Fruit fly (Drosophila melanogaster) whole organism, embryonic: ENCODE results near the gene MTF-1.
A peak's percentile ranks its signal among the peaks of the same experiment; 100 is the strongest.

Source experiments
- Abd-B ChIP-seq: fragments of 200-800 bp; sonication (Bioruptor generic); optimal IDR thresholded peaks from 2 replicates; lab custom pipeline; 2018; ENCODE audit warnings: missing biosample characterization, mild to moderate bottlenecking, missing genetic modification characterization, moderate library complexity
- Adf1 ChIP-seq: fragments of 200-800 bp; sonication (Bioruptor generic); IDR thresholded peaks from 2 replicates; pipeline ENCODE4 v1.3.6; 2022; ENCODE audit warnings: missing biosample characterization, missing genetic modification characterization
- Atf-2 ChIP-seq: fragments of 200-800 bp; sonication (Bioruptor generic); optimal IDR thresholded peaks from 2 replicates; lab custom pipeline; 2016; ENCODE audit warnings: missing biosample characterization, missing genetic modification characterization
- CG10209 ChIP-seq: fragments of 200-800 bp; sonication (Bioruptor generic); optimal IDR thresholded peaks from 3 replicates; lab custom pipeline; 2017; ENCODE audit warnings: missing biosample characterization, mild to moderate bottlenecking, missing genetic modification characterization, missing genetic modification reagents
- CG1024 ChIP-seq: fragments of 200-800 bp; sonication (Bioruptor generic); IDR thresholded peaks from 2 replicates; pipeline ENCODE4 v1.3.6; 2022; ENCODE audit warnings: missing biosample characterization, missing genetic modification characterization
- CG11398 ChIP-seq: fragments of 200-800 bp; sonication (Bioruptor generic); optimal IDR thresholded peaks from 2 replicates; lab custom pipeline; 2016; ENCODE audit warnings: missing biosample characterization, missing genetic modification characterization
- CG11560 ChIP-seq: fragments of 200-800 bp; sonication (Bioruptor generic); IDR thresholded peaks from 3 replicates; pipeline ENCODE4 v1.3.6; 2022; ENCODE audit warnings: missing biosample characterization, missing genetic modification characterization
- CG12942 ChIP-seq: fragments of 200-800 bp; sonication (Bioruptor generic); optimal IDR thresholded peaks from 3 replicates; lab custom pipeline; 2016; ENCODE audit warnings: missing biosample characterization, missing genetic modification characterization
- CG13624 ChIP-seq: fragments of 200-800 bp; sonication (Bioruptor generic); optimal IDR thresholded peaks from 2 replicates; lab custom pipeline; 2016; ENCODE audit warnings: missing biosample characterization, missing genetic modification characterization
- CG1529 ChIP-seq: fragments of 200-800 bp; sonication (Bioruptor generic); optimal IDR thresholded peaks from 3 replicates; lab custom pipeline; 2018; ENCODE audit warnings: missing biosample characterization, missing genetic modification characterization
- CG15696 ChIP-seq: fragments of 200-800 bp; sonication (Bioruptor generic); optimal IDR thresholded peaks from 2 replicates; lab custom pipeline; 2019; ENCODE audit warnings: missing biosample characterization, mild to moderate bottlenecking, missing genetic modification characterization, moderate library complexity
- CG17802 ChIP-seq: fragments of 200-800 bp; sonication (Bioruptor generic); optimal IDR thresholded peaks from 2 replicates; lab custom pipeline; 2018; ENCODE audit warnings: missing biosample characterization, mild to moderate bottlenecking, missing genetic modification characterization, moderate library complexity
- CG18262 ChIP-seq: fragments of 200-800 bp; optimal IDR thresholded peaks from 3 replicates; lab custom pipeline; 2019; ENCODE audit warnings: missing biosample characterization, mild to moderate bottlenecking, missing genetic modification characterization, moderate library complexity
- CG3163 ChIP-seq: fragments of 200-800 bp; sonication (Bioruptor generic); optimal IDR thresholded peaks from 3 replicates; lab custom pipeline; 2016; ENCODE audit warnings: missing biosample characterization, missing genetic modification characterization
- CG4282 ChIP-seq: fragments of 200-800 bp; sonication (Bioruptor generic); optimal IDR thresholded peaks from 2 replicates; lab custom pipeline; 2016; ENCODE audit warnings: missing biosample characterization, missing genetic modification characterization
- CG4854 ChIP-seq: fragments of 200-800 bp; sonication (Bioruptor generic); optimal IDR thresholded peaks from 2 replicates; lab custom pipeline; 2016; ENCODE audit warnings: missing biosample characterization, missing genetic modification characterization, inconsistent platforms
- CG6272 ChIP-seq: fragments of 200-800 bp; sonication (Bioruptor generic); IDR thresholded peaks from 2 replicates; pipeline ENCODE4 v1.3.6; 2022; ENCODE audit warnings: missing biosample characterization, missing genetic modification characterization
- CG6689 ChIP-seq: fragments of 200-800 bp; sonication (Bioruptor generic); IDR thresholded peaks from 2 replicates; pipeline ENCODE4 v1.3.6; 2022; ENCODE audit warnings: missing biosample characterization, missing genetic modification characterization
- CG7786 ChIP-seq: fragments of 200-800 bp; sonication (Bioruptor generic); optimal IDR thresholded peaks from 2 replicates; lab custom pipeline; 2016; ENCODE audit warnings: missing biosample characterization, missing genetic modification characterization
- CG8089 ChIP-seq: fragments of 200-800 bp; sonication (Bioruptor generic); optimal IDR thresholded peaks from 3 replicates; lab custom pipeline; 2016; ENCODE audit warnings: missing biosample characterization, missing genetic modification characterization
- CG9609 ChIP-seq: fragments of 200-800 bp; sonication (Bioruptor generic); optimal IDR thresholded peaks from 3 replicates; lab custom pipeline; 2016; ENCODE audit warnings: missing biosample characterization, missing genetic modification characterization
- Ets97D ChIP-seq: fragments of 200-800 bp; sonication (Bioruptor generic); optimal IDR thresholded peaks from 3 replicates; lab custom pipeline; 2016; ENCODE audit warnings: missing biosample characterization, missing genetic modification characterization
- HHEX ChIP-seq: fragments of 200-800 bp; sonication (Bioruptor generic); optimal IDR thresholded peaks from 3 replicates; lab custom pipeline; 2017; ENCODE audit warnings: missing biosample characterization, mild to moderate bottlenecking, missing genetic modification characterization, missing genetic modification reagents
- HLH4C ChIP-seq: fragments of 200-800 bp; sonication (Bioruptor generic); IDR thresholded peaks from 3 replicates; pipeline ENCODE4 v1.3.6; 2022; ENCODE audit warnings: missing biosample characterization, missing genetic modification characterization; ENCODE audit not compliant: partially characterized antibody
- HmgD ChIP-seq: fragments of 200-800 bp; sonication (Bioruptor generic); optimal IDR thresholded peaks from 3 replicates; lab custom pipeline; 2016; ENCODE audit warnings: missing biosample characterization, missing genetic modification characterization
- Hmr ChIP-seq: fragments of 200-800 bp; sonication (Bioruptor generic); optimal IDR thresholded peaks from 3 replicates; lab custom pipeline; 2017; ENCODE audit warnings: mild to moderate bottlenecking, missing biosample characterization, missing genetic modification reagents, missing genetic modification characterization
- Hr51 ChIP-seq, 2 experiments: fragments of 200-800 bp; sonication (Bioruptor generic); optimal IDR thresholded peaks; 2 replicates in 1 of 2; 3 replicates in 1 of 2; lab custom pipeline; 2016 to 2018; ENCODE audit warnings: missing biosample characterization in 2 of 2, missing genetic modification characterization in 2 of 2, mild to moderate bottlenecking in 1 of 2, moderate library complexity in 1 of 2
- Lhr ChIP-seq: fragments of 200-800 bp; sonication (Bioruptor generic); optimal IDR thresholded peaks from 3 replicates; lab custom pipeline; 2017; ENCODE audit warnings: mild to moderate bottlenecking, missing biosample characterization, missing genetic modification reagents, missing genetic modification characterization
- Mes4 ChIP-seq: fragments of 200-800 bp; sonication (Bioruptor generic); optimal IDR thresholded peaks from 2 replicates; lab custom pipeline; 2016; ENCODE audit warnings: missing biosample characterization, missing genetic modification characterization
- Mrtf ChIP-seq: fragments of 200-800 bp; sonication (Bioruptor generic); IDR thresholded peaks from 3 replicates; pipeline ENCODE4 v1.3.6; 2022; ENCODE audit warnings: missing biosample characterization, missing genetic modification characterization
- NC2β ChIP-seq: fragments of 200-800 bp; sonication (Bioruptor generic); optimal IDR thresholded peaks from 2 replicates; lab custom pipeline; 2016; ENCODE audit warnings: missing biosample characterization, missing genetic modification characterization
- amos ChIP-seq: fragments of 200-800 bp; sonication (Bioruptor generic); IDR thresholded peaks from 2 replicates; pipeline ENCODE4 v1.3.6; 2022; ENCODE audit warnings: missing biosample characterization, missing genetic modification characterization; ENCODE audit not compliant: partially characterized antibody
- az2 ChIP-seq: fragments of 200-800 bp; sonication (Bioruptor generic); optimal IDR thresholded peaks from 3 replicates; lab custom pipeline; 2016; ENCODE audit warnings: missing biosample characterization, missing genetic modification characterization
- bab2 ChIP-seq: fragments of 200-800 bp; sonication (Bioruptor generic); optimal IDR thresholded peaks from 2 replicates; lab custom pipeline; 2016; ENCODE audit warnings: missing biosample characterization, missing genetic modification characterization
- br ChIP-seq: fragments of >200 bp; optimal IDR thresholded peaks from 2 replicates; lab custom pipeline; 2017
- exex ChIP-seq: fragments of 200-800 bp; sonication (Bioruptor generic); optimal IDR thresholded peaks from 4 replicates; lab custom pipeline; 2018; ENCODE audit warnings: missing biosample characterization, mild to moderate bottlenecking, missing genetic modification characterization, moderate library complexity
- eyg ChIP-seq: fragments of 200-800 bp; sonication (Bioruptor generic); optimal IDR thresholded peaks from 3 replicates; lab custom pipeline; 2016; ENCODE audit warnings: missing biosample characterization, missing genetic modification characterization
- fd102C ChIP-seq: fragments of 200-800 bp; sonication (Bioruptor generic); optimal IDR thresholded peaks from 2 replicates; lab custom pipeline; 2018; ENCODE audit warnings: missing biosample characterization, mild to moderate bottlenecking, missing genetic modification characterization, moderate library complexity
- fd3F ChIP-seq: fragments of 200-800 bp; sonication (Bioruptor generic); optimal IDR thresholded peaks from 2 replicates; lab custom pipeline; 2018; ENCODE audit warnings: missing biosample characterization, mild to moderate bottlenecking, missing genetic modification characterization, moderate library complexity
- grau ChIP-seq: fragments of 200-800 bp; optimal IDR thresholded peaks from 3 replicates; lab custom pipeline; 2019; ENCODE audit warnings: missing biosample characterization, mild to moderate bottlenecking, missing genetic modification characterization, moderate library complexity
- insv ChIP-seq, 2 experiments: fragments of 200-800 bp; sonication (Bioruptor generic); optimal IDR thresholded peaks; 3 replicates each; lab custom pipeline; 2016 to 2018; ENCODE audit warnings: missing biosample characterization in 2 of 2, missing genetic modification characterization in 2 of 2
- odd ChIP-seq: fragments of 200-800 bp; sonication (Bioruptor generic); optimal IDR thresholded peaks from 2 replicates; lab custom pipeline; 2017; ENCODE audit warnings: missing biosample characterization, mild to moderate bottlenecking, missing genetic modification characterization
- pfk ChIP-seq: fragments of 200-800 bp; sonication (Bioruptor generic); optimal IDR thresholded peaks from 2 replicates; lab custom pipeline; 2018; ENCODE audit warnings: missing biosample characterization, mild to moderate bottlenecking, missing genetic modification characterization, moderate library complexity
- prd ChIP-seq, 3 experiments: fragments of >200 bp in 2 of 3; fragments of 200-800 bp in 1 of 3; sonication (Bioruptor generic) in 1 of 3; optimal IDR thresholded peaks in 2 of 3; IDR thresholded peaks in 1 of 3; 2 replicates in 2 of 3; 3 replicates in 1 of 3; pipeline versions ENCODE4 v1.3.6 to Lab custom; 2017 to 2022; ENCODE audit warnings: missing biosample characterization in 1 of 3, missing genetic modification characterization in 1 of 3
- pzg ChIP-seq: fragments of 200-800 bp; sonication (Bioruptor generic); optimal IDR thresholded peaks from 3 replicates; lab custom pipeline; 2018; ENCODE audit warnings: missing biosample characterization, mild to moderate bottlenecking, missing genetic modification characterization, moderate library complexity
- repo ChIP-seq: fragments of 200-800 bp; sonication (Bioruptor generic); optimal IDR thresholded peaks from 2 replicates; lab custom pipeline; 2016; ENCODE audit warnings: missing biosample characterization, missing genetic modification characterization
- seq ChIP-seq: fragments of 200-800 bp; sonication (Bioruptor generic); IDR thresholded peaks from 2 replicates; pipeline ENCODE4 v1.3.6; 2022; ENCODE audit warnings: missing biosample characterization, missing genetic modification characterization
- sr ChIP-seq: fragments of 200-800 bp; sonication (Bioruptor generic); IDR thresholded peaks from 3 replicates; pipeline ENCODE4 v1.3.6; 2022; ENCODE audit warnings: missing biosample characterization, missing genetic modification characterization
- usp ChIP-seq: fragments of >200 bp; optimal IDR thresholded peaks from 2 replicates; lab custom pipeline; 2017; ENCODE audit warnings: missing biosample characterization, missing genetic modification characterization
- yki ChIP-seq: fragments of >200 bp; optimal IDR thresholded peaks from 3 replicates; lab custom pipeline; 2018
- zen ChIP-seq: fragments of 200-800 bp; sonication (Bioruptor generic); optimal IDR thresholded peaks from 3 replicates; lab custom pipeline; 2018; ENCODE audit warnings: missing biosample characterization, mild to moderate bottlenecking, missing genetic modification characterization, moderate library complexity

Gene MTF-1

dm6 chr3L:9397156-9397555, 33.0 kb upstream of the MTF-1 start (continued):
- TF ChIP-seq CG4282 (GFP tag; lab: Kevin White, UChicago): no peak
- TF ChIP-seq Hr51 (GFP tag; optimal IDR thresholded peaks at IDR 0.05; lab: Kevin White, UChicago): peak in 1 of 2 experiments; percentile 30
- no peak for TF ChIP-seq CG6272
- no peak for TF ChIP-seq az2 (GFP tag; lab: Kevin White, UChicago)
- peak; percentile 16 for TF ChIP-seq CG12942 (GFP tag; lab: Kevin White, UChicago)
- no peak for TF ChIP-seq amos (GFP tag; lab: Robert Waterston, UW)
- TF ChIP-seq CG11560 (tag; lab: Robert Waterston, UW): no peak
- no peak for TF ChIP-seq CG1529 (GFP tag; lab: Kevin White, UChicago)
- peak; percentile 21 for TF ChIP-seq grau (tag; lab: Kevin White, UChicago)
- TF ChIP-seq NC2β: peak; percentile 9
- TF ChIP-seq Atf-2 (GFP tag; lab: Kevin White, UChicago): no peak
- TF ChIP-seq exex (tag; lab: Kevin White, UChicago): peak; percentile 79
- TF ChIP-seq CG4854 (GFP tag; lab: Kevin White, UChicago): peak; percentile 66
- TF ChIP-seq yki: no peak
- TF ChIP-seq HmgD (GFP tag; lab: Kevin White, UChicago): no peak
- no peak for TF ChIP-seq br (lab: Kevin White, UChicago)
- TF ChIP-seq Mrtf (GFP tag; lab: Robert Waterston, UW): no peak
- no peak for TF ChIP-seq CG8089 (GFP tag; lab: Kevin White, UChicago)
- TF ChIP-seq zen: no peak
- TF ChIP-seq CG18262 (tag; lab: Kevin White, UChicago): peak; percentile 46
- no peak for TF ChIP-seq insv (GFP tag; optimal IDR thresholded peaks at IDR 0.05; lab: Kevin White, UChicago)
- peak; percentile 66 for TF ChIP-seq CG15696 (tag; lab: Kevin White, UChicago)
- peak; percentile 45 for TF ChIP-seq CG13624 (GFP tag; lab: Kevin White, UChicago)
- no peak for TF ChIP-seq CG3163
- no peak for TF ChIP-seq Ets97D (GFP tag; lab: Kevin White, UChicago)
- 0 out of 3 replicates have a peak, but pooled peaks have one; percentile 47 for TF ChIP-seq sr (GFP tag; lab: Robert Waterston, UW)
- TF ChIP-seq CG6689: no peak
- peak; percentile 31 for TF ChIP-seq CG7786 (GFP tag; lab: Kevin White, UChicago)
- no peak for TF ChIP-seq prd (optimal IDR thresholded peaks at IDR 0.05; lab: Kevin White, UChicago)
- TF ChIP-seq prd (GFP tag; IDR thresholded peaks at IDR 0.05; lab: Robert Waterston, UW): no peak
- peak; percentile 35; the same call in 1 of the 2 replicates for TF ChIP-seq seq
- TF ChIP-seq usp (GFP tag; lab: Kevin White, UChicago): no peak
- TF ChIP-seq pfk: peak; percentile 69
- TF ChIP-seq Hmr (GFP tag; lab: Kevin White, UChicago): peak; percentile 87
- no peak for TF ChIP-seq Abd-B (GFP tag; lab: Kevin White, UChicago)
- TF ChIP-seq CG9609: no peak
- TF ChIP-seq fd3F: peak; percentile 50
- peak; percentile 80 for TF ChIP-seq fd102C (GFP tag; lab: Kevin White, UChicago)
- peak; percentile 47 for TF ChIP-seq odd
- TF ChIP-seq Mes4: no peak
- TF ChIP-seq CG1024 (GFP tag; lab: Robert Waterston, UW): peak; percentile 41; the same call in 1 of the 2 replicates
- TF ChIP-seq repo: peak; percentile 41
- TF ChIP-seq HHEX: peak; percentile 89
- no peak; the same call in 1 of the 2 replicates for TF ChIP-seq Adf1 (GFP tag; lab: Robert Waterston, UW)
- TF ChIP-seq CG10209 (GFP tag; lab: Kevin White, UChicago): peak; percentile 66
- no peak for TF ChIP-seq Lhr (GFP tag; lab: Kevin White, UChicago)
- TF ChIP-seq pzg (GFP tag; lab: Kevin White, UChicago): peak; percentile 18
- peak; percentile 41 for TF ChIP-seq CG11398 (GFP tag; lab: Kevin White, UChicago)
- no peak for TF ChIP-seq HLH4C (GFP tag; lab: Robert Waterston, UW)
- TF ChIP-seq bab2 (GFP tag; lab: Kevin White, UChicago): peak; percentile 44
- peak; percentile 84 for TF ChIP-seq eyg (GFP tag; lab: Kevin White, UChicago)
- no peak for TF ChIP-seq CG17802
